Worm (Caenorhabditis elegans) whole organism, L4 larva: ENCODE data around the gene aqp-2.

ENCODE experiments used
- D1046.2 ChIP-seq: fragments of 200-800 bp; sonication (Bioruptor generic); IDR thresholded peaks from 2 replicates; pipeline ENCODE4 v1.3.6; 2022; ENCODE audit warnings: missing genetic modification characterization, missing compliant biosample characterization
- F44E2.7 ChIP-seq: fragments of 200-800 bp; sonication (Bioruptor generic); IDR thresholded peaks from 2 replicates; pipeline ENCODE4 v2.1.2; 2022; ENCODE audit warnings: missing genetic modification characterization, missing compliant biosample characterization
- F49E8.2 ChIP-seq: sonication (generic microtip); optimal IDR thresholded peaks from 2 replicates; lab custom pipeline; 2016; ENCODE audit warnings: missing compliant biosample characterization, mild to moderate bottlenecking, missing genetic modification characterization, borderline replicate concordance
- R02D3.7 ChIP-seq: fragments of 150-350 bp; sonication (generic microtip); optimal IDR thresholded peaks from 3 replicates; lab custom pipeline; 2014; ENCODE audit warnings: missing biosample characterization, missing genetic modification characterization
- Y48G9A.11 ChIP-seq: fragments of 200-800 bp; sonication (Bioruptor generic); IDR thresholded peaks from 2 replicates; pipeline ENCODE4 v1.3.6; 2022; ENCODE audit warnings: missing genetic modification reagents, missing genetic modification characterization, missing compliant biosample characterization
- aha-1 ChIP-seq: fragments of 150-350 bp; peaks from one replicate; lab custom pipeline; 2014; ENCODE audit warnings: missing biosample characterization, missing genetic modification characterization
- aly-2 ChIP-seq: sonication (generic microtip); optimal IDR thresholded peaks from 2 replicates; lab custom pipeline; 2018; ENCODE audit warnings: missing biosample characterization, missing genetic modification characterization
- arid-1 ChIP-seq: fragments of 200-800 bp; sonication (Bioruptor generic); conservative IDR thresholded peaks from 2 replicates; pipeline ENCODE4 v1.3.6; 2022; ENCODE audit warnings: missing genetic modification reagents, missing genetic modification characterization, missing compliant biosample characterization
- ceh-28 ChIP-seq: fragments of 150-350 bp; optimal IDR thresholded peaks from 2 replicates; lab custom pipeline; 2014; ENCODE audit warnings: missing biosample characterization, missing genetic modification reagents, missing genetic modification characterization
- ceh-82 ChIP-seq: sonication (generic microtip); optimal IDR thresholded peaks from 2 replicates; lab custom pipeline; 2017; ENCODE audit warnings: missing biosample characterization, missing genetic modification characterization
- ctbp-1 ChIP-seq: fragments of 200-800 bp; sonication (Bioruptor generic); IDR thresholded peaks from 2 replicates; pipeline ENCODE4 v1.3.6; 2022; ENCODE audit warnings: missing genetic modification reagents, missing genetic modification characterization, missing compliant biosample characterization
- duxl-1 ChIP-seq: sonication (generic microtip); optimal IDR thresholded peaks from 2 replicates; lab custom pipeline; 2016; ENCODE audit warnings: mild to moderate bottlenecking, missing genetic modification characterization, moderate library complexity, missing compliant biosample characterization; ENCODE audit not compliant: poor library complexity
- dve-1 ChIP-seq: sonication (generic microtip); optimal IDR thresholded peaks from 2 replicates; lab custom pipeline; 2017; ENCODE audit warnings: antibody characterized with exemption, mild to moderate bottlenecking, missing genetic modification characterization, missing compliant biosample characterization; ENCODE audit not compliant: insufficient read depth
- egl-27 ChIP-seq: sonication (generic microtip); optimal IDR thresholded peaks from 3 replicates; lab custom pipeline; 2017; ENCODE audit warnings: missing biosample characterization, missing genetic modification reagents, missing genetic modification characterization
- egl-43 ChIP-seq: fragments of 200-800 bp; sonication (Bioruptor generic); IDR thresholded peaks from 2 replicates; pipeline ENCODE4 v1.3.6; 2022; ENCODE audit warnings: missing genetic modification reagents, missing genetic modification characterization, missing compliant biosample characterization
- fkh-10 ChIP-seq: fragments of 150-350 bp; optimal IDR thresholded peaks from 2 replicates; lab custom pipeline; 2014; ENCODE audit warnings: missing biosample characterization, missing genetic modification reagents, missing genetic modification characterization
- hlh-30 ChIP-seq: sonication (generic microtip); optimal IDR thresholded peaks from 2 replicates; lab custom pipeline; 2017; ENCODE audit warnings: antibody characterized with exemption, mild to moderate bottlenecking, missing genetic modification characterization, missing compliant biosample characterization; ENCODE audit not compliant: insufficient read depth
- jun-1 ChIP-seq: fragments of 150-350 bp; optimal IDR thresholded peaks from 2 replicates; lab custom pipeline; 2014; ENCODE audit warnings: missing biosample characterization, missing genetic modification reagents, missing genetic modification characterization
- lim-7 ChIP-seq: fragments of 200-800 bp; sonication (Bioruptor generic); IDR thresholded peaks from 2 replicates; pipeline ENCODE4 v1.3.6; 2022; ENCODE audit warnings: missing genetic modification characterization, missing compliant biosample characterization
- lsy-2 ChIP-seq, 2 experiments: fragments of 150-350 bp in 1 of 2; sonication (generic microtip) in 1 of 2; optimal IDR thresholded peaks; 2 replicates each; lab custom pipeline; 2014 to 2017; ENCODE audit warnings: missing biosample characterization in 2 of 2, missing genetic modification characterization in 2 of 2
- mdt-29 ChIP-seq: fragments of 200-800 bp; sonication (Bioruptor generic); IDR thresholded peaks from 2 replicates; pipeline ENCODE4 v1.3.6; 2022; ENCODE audit warnings: missing genetic modification reagents, missing genetic modification characterization, missing compliant biosample characterization
- mes-2 ChIP-seq: sonication (generic microtip); optimal IDR thresholded peaks from 2 replicates; lab custom pipeline; 2016; ENCODE audit warnings: missing genotype, mild to moderate bottlenecking, missing genetic modification characterization, missing compliant biosample characterization; ENCODE audit not compliant: poor library complexity, severe bottlenecking
- nhr-10 ChIP-seq: fragments of 150-350 bp; optimal IDR thresholded peaks from 2 replicates; lab custom pipeline; 2014; ENCODE audit warnings: missing biosample characterization, missing genetic modification characterization
- nhr-11 ChIP-seq: fragments of 150-350 bp; optimal IDR thresholded peaks from 2 replicates; lab custom pipeline; 2014; ENCODE audit warnings: missing biosample characterization, missing genetic modification characterization
- nhr-237 ChIP-seq: sonication (generic microtip); optimal IDR thresholded peaks from 2 replicates; lab custom pipeline; 2017; ENCODE audit warnings: missing biosample characterization, missing genetic modification characterization
- nhr-25 ChIP-seq: sonication (generic microtip); optimal IDR thresholded peaks from 2 replicates; lab custom pipeline; 2017; ENCODE audit warnings: missing genetic modification characterization, mild to moderate bottlenecking, missing compliant biosample characterization, antibody characterized with exemption, moderate library complexity, borderline replicate concordance; ENCODE audit not compliant: insufficient read depth
- nhr-42 ChIP-seq: fragments of 200-800 bp; sonication (Bioruptor generic); IDR thresholded peaks from 2 replicates; pipeline ENCODE4 v1.3.6; 2022; ENCODE audit warnings: missing genetic modification characterization, missing compliant biosample characterization
- nhr-48 ChIP-seq: sonication (generic microtip); optimal IDR thresholded peaks from 2 replicates; lab custom pipeline; 2016; ENCODE audit warnings: mild to moderate bottlenecking, missing genetic modification characterization, missing compliant biosample characterization
- nhr-77 ChIP-seq: fragments of 150-350 bp; optimal IDR thresholded peaks from 2 replicates; lab custom pipeline; 2014; ENCODE audit warnings: missing biosample characterization, missing genetic modification characterization
- rbr-2 ChIP-seq: sonication (generic microtip); optimal IDR thresholded peaks from 2 replicates; lab custom pipeline; 2016; ENCODE audit warnings: missing genotype, missing genetic modification characterization, missing compliant biosample characterization
- sdz-12 ChIP-seq: fragments of 200-800 bp; sonication (Bioruptor generic); optimal IDR thresholded peaks from 2 replicates; lab custom pipeline; 2018; ENCODE audit warnings: mild to moderate bottlenecking, missing genetic modification characterization, missing compliant biosample characterization
- skn-1 ChIP-seq: fragments of 150-350 bp; optimal IDR thresholded peaks from 2 replicates; lab custom pipeline; 2014; ENCODE audit warnings: missing biosample characterization, missing genetic modification characterization
- tag-97 ChIP-seq: fragments of 200-800 bp; sonication (Bioruptor generic); IDR thresholded peaks from 2 replicates; pipeline ENCODE4 v1.3.6; 2022; ENCODE audit warnings: missing genetic modification characterization, missing compliant biosample characterization
- unc-62 ChIP-seq, 3 experiments: fragments of 150-350 bp in 1 of 3; sonication (generic microtip); optimal IDR thresholded peaks in 2 of 3; peaks in 1 of 3; 1 replicate in 1 of 3; 2 replicates in 2 of 3; lab custom pipeline; 2014 to 2017; ENCODE audit warnings: missing biosample characterization in 3 of 3, missing genetic modification characterization in 3 of 3, missing genetic modification reagents in 3 of 3, missing genotype in 1 of 3
- vab-7 ChIP-seq: fragments of 200-800 bp; sonication (Bioruptor generic); IDR thresholded peaks from 2 replicates; pipeline ENCODE4 v1.3.6; 2022; ENCODE audit warnings: missing genetic modification reagents, missing genetic modification characterization, missing compliant biosample characterization
- zfp-3 ChIP-seq: fragments of 200-800 bp; sonication (Bioruptor generic); conservative IDR thresholded peaks from 2 replicates; pipeline ENCODE4 v1.3.6; 2022; ENCODE audit warnings: missing genetic modification reagents, missing genetic modification characterization, missing compliant biosample characterization
- ztf-11 ChIP-seq: fragments of 150-350 bp; optimal IDR thresholded peaks from 2 replicates; lab custom pipeline; 2014; ENCODE audit warnings: missing biosample characterization, missing genetic modification characterization
- ztf-7 ChIP-seq: fragments of 150-350 bp; optimal IDR thresholded peaks from 2 replicates; lab custom pipeline; 2014; ENCODE audit warnings: missing biosample characterization, missing genetic modification characterization

Gene aqp-2

DNA sequence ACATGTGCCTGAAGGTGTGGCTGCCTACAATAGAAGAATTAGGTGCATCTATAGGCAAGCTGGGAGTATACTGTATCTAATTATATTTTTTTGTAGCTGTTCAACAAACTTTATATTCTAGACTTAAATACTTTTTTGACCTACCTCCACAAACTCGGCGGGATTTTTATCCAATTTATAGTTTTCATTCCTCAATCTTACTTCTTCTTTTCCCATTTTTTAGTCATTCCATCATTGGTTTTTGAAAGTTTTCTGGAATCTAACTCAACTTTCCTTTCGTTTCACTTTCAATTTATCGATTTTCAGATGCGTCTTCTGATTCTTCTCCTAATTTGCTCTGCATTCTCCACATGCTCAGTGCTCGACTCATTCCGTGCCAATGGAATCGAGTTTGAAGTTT is 7.8 kb upstream of the aqp-2 start, which contains the start of gene C01G6.3:
C01G6.3 (plus strand) TSS at position 301 of the 400 bp plus-strand sequence.
- TF ChIP-seq mdt-29 (GFP tag; lab: Robert Waterston, UW): no peak
- no peak for TF ChIP-seq fkh-10
- no peak for TF ChIP-seq arid-1
- TF ChIP-seq tag-97: no peak
- no peak for TF ChIP-seq vab-7
- no peak for TF ChIP-seq nhr-48 (tag; lab: Kevin White, UChicago)
- no peak for TF ChIP-seq dve-1 (tag; lab: Kevin White, UChicago)
- no peak for TF ChIP-seq ztf-7 (tag; lab: Kevin White, UChicago)
- no peak for TF ChIP-seq unc-62 (GFP tag; optimal IDR thresholded peaks at IDR 0.05 in 1 of 2; lab: Kevin White, UChicago)
- no peak for TF ChIP-seq unc-62 (tag; optimal IDR thresholded peaks at IDR 0.05; lab: Kevin White, UChicago)
- TF ChIP-seq mes-2 (tag; lab: Kevin White, UChicago): no peak

- TF ChIP-seq unc-62 (GFP tag; optimal IDR thresholded peaks at IDR 0.05 in 1 of 2; lab: Kevin White, UChicago): peak in 1 of 2 experiments; percentile 30
- TF ChIP-seq unc-62 (tag; optimal IDR thresholded peaks at IDR 0.05; lab: Kevin White, UChicago): no peak
- no peak for TF ChIP-seq duxl-1 (tag; lab: Kevin White, UChicago)
Measured at ce11 chrII:9268983-9269382, 7.2 kb upstream of the aqp-2 start.

ce11 chrII:9266755-9267154 is 5.0 kb upstream of the aqp-2 start, which contains the start of gene C01G6.2:
TSS of gene C01G6.2 (plus strand) at chrII:9267055.
- TF ChIP-seq R02D3.7 (tag; lab: Kevin White, UChicago) (no peak), unc-62 (GFP tag; optimal IDR thresholded peaks at IDR 0.05 in 1 of 2; lab: Kevin White, UChicago) (peak in 1 of 2 experiments; percentile 17), unc-62 (tag; optimal IDR thresholded peaks at IDR 0.05; lab: Kevin White, UChicago) (no peak), nhr-237 (no peak)
- TF ChIP-seq, all 104 proteins: peak for 1

DNA sequence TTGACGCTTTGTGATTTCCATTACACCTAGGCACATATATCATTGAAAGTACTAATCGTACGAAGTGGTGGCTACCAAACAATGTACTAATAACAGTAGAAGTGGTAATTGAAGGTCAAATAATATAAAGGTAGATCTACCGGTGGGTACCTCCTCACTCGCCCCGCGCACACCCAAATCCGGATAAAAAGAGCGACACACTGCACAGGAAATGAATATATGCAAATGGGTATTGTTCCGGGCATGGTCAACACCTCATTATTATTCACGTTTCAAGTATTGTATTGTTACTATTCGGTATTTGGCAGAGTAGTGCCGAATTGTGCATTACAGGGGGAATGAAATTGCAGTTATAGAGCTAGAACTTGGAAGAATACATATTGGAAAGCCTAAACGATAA is 4.5 kb upstream of the aqp-2 start:
- TF ChIP-seq sdz-12 (GFP tag; lab: Kevin White, UChicago): no peak
- TF ChIP-seq, all 104 proteins: peak for 0

ce11 chrII:9265705-9266104 is 3.9 kb upstream of the aqp-2 start:
- TF ChIP-seq tag-97: no peak
- peak; percentile 64 for TF ChIP-seq aha-1 (tag; lab: Kevin White, UChicago)

DNA sequence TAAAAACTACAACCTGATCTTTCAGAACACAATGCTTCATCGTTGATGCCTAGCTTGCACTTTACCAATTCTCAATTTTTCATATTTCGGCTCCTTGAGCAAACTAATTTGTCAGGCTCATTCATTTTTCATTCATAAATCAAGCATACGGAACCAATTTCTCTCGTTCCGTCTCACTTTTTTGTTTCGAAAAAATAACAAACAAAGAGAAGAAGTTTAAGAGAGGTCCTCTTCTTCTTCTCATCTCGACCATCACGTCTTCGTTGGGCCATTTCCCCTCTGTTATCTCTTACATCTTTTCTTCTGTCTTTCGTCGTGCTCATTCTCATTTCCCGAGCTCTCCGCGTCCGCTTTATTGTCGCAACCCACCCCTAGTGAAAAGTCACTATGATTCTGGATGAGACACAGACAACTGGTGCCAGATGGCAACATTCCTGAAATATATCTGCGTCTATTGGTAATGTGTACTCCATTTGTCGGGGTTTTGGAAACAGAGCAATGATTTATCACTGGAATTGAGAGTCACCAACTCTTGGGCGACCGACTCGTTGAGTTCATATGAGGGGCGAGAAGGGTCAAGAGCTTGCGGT is 3.0 kb upstream of the aqp-2 start:
- TF ChIP-seq F49E8.2 (tag; lab: Kevin White, UChicago): no peak
- TF ChIP-seq ceh-28: no peak
- TF ChIP-seq aha-1 (tag; lab: Kevin White, UChicago): peak; percentile 96
- TF ChIP-seq nhr-25 (tag; lab: Kevin White, UChicago): no peak
- peak; percentile 1 for TF ChIP-seq hlh-30
- TF ChIP-seq lsy-2 (tag; optimal IDR thresholded peaks at IDR 0.05; lab: Kevin White, UChicago): peak in 1 of 2 experiments; percentile 41
- TF ChIP-seq jun-1 (tag; lab: Kevin White, UChicago): no peak
- peak; percentile 46 for TF ChIP-seq nhr-11 (tag; lab: Kevin White, UChicago)
- no peak for TF ChIP-seq R02D3.7 (tag; lab: Kevin White, UChicago)
- TF ChIP-seq ctbp-1 (GFP tag; lab: Robert Waterston, UW): no peak
- no peak for TF ChIP-seq zfp-3 (GFP tag; lab: Robert Waterston, UW)
- no peak for TF ChIP-seq aly-2 (tag; lab: Kevin White, UChicago)
- peak; percentile 13 for TF ChIP-seq rbr-2 (tag; lab: Kevin White, UChicago)
- no peak for TF ChIP-seq nhr-10 (tag; lab: Kevin White, UChicago)
- TF ChIP-seq D1046.2 (GFP tag; lab: Robert Waterston, UW): no peak
- no peak for TF ChIP-seq skn-1 (tag; lab: Kevin White, UChicago)
- TF ChIP-seq lim-7 (GFP tag; lab: Robert Waterston, UW): no peak
- TF ChIP-seq vab-7: no peak
- TF ChIP-seq nhr-77 (tag; lab: Kevin White, UChicago): no peak
- no peak for TF ChIP-seq ceh-82
- no peak for TF ChIP-seq Y48G9A.11 (GFP tag; lab: Robert Waterston, UW)
- TF ChIP-seq nhr-42 (GFP tag; lab: Robert Waterston, UW): no peak
- no peak for TF ChIP-seq ztf-11 (tag; lab: Kevin White, UChicago)
- TF ChIP-seq egl-43 (GFP tag; lab: Robert Waterston, UW): peak; percentile 52; the same call in 1 of the 2 replicates
- TF ChIP-seq unc-62 (GFP tag; optimal IDR thresholded peaks at IDR 0.05 in 1 of 2; lab: Kevin White, UChicago): peak in 1 of 2 experiments; percentile 59
- no peak for TF ChIP-seq unc-62 (tag; optimal IDR thresholded peaks at IDR 0.05; lab: Kevin White, UChicago)
- no peak for TF ChIP-seq duxl-1 (tag; lab: Kevin White, UChicago)
- no peak for TF ChIP-seq egl-27 (tag; lab: Kevin White, UChicago)
- TF ChIP-seq F44E2.7 (GFP tag; lab: Robert Waterston, UW): no peak
